Fruit fly (Drosophila melanogaster): ENCODE results near the gene Hmbs.

Gene Hmbs

dm6 chr3L:1319097-1319725 lies 15.5 kb upstream of the Hmbs start:
- TF ChIP-seq CG9705 (GFP tag; optimal IDR thresholded peaks at IDR 0.05) (peak; percentile 86), Mio (GFP tag; optimal IDR thresholded peaks at IDR 0.05) (peak; percentile 77), Sp1 (GFP tag; optimal IDR thresholded peaks at IDR 0.05) (peak; percentile 97), Hr83 (GFP tag; optimal IDR thresholded peaks at IDR 0.05; ENCODE audit: poor library complexity, severe bottlenecking) (peak; percentile 83), woc (GFP tag; optimal IDR thresholded peaks at IDR 0.05) (peak; percentile 97), foxo (GFP tag; optimal IDR thresholded peaks at IDR 0.05) (peak; percentile 93 to 98), lola (GFP tag; optimal IDR thresholded peaks at IDR 0.05) (no peak), fru (GFP tag; optimal IDR thresholded peaks at IDR 0.05) (peak; percentile 98), sage (GFP tag; optimal IDR thresholded peaks at IDR 0.05) (no peak), usp (GFP tag; optimal IDR thresholded peaks at IDR 0.05) (no peak), ey (GFP tag; optimal IDR thresholded peaks at IDR 0.05) (peak; percentile 98), Jra (GFP tag; optimal IDR thresholded peaks at IDR 0.05) (peak; percentile 94), dmrt93B (GFP tag; optimal IDR thresholded peaks at IDR 0.05) (peak; percentile 92), Abd-B (GFP tag; optimal IDR thresholded peaks at IDR 0.05) (no peak), psq (GFP tag; optimal IDR thresholded peaks at IDR 0.05) (peak; percentile 96), tai (GFP tag; optimal IDR thresholded peaks at IDR 0.05) (no peak), N (GFP tag; optimal IDR thresholded peaks at IDR 0.05) (no peak), sv (GFP tag; optimal IDR thresholded peaks at IDR 0.05) (peak; percentile 49), h (GFP tag; optimal IDR thresholded peaks at IDR 0.05) (peak; percentile 98), GATAd (GFP tag; optimal IDR thresholded peaks at IDR 0.05) (peak; percentile 76), OdsH (GFP tag; optimal IDR thresholded peaks at IDR 0.05) (peak; percentile 97), brk (GFP tag; optimal IDR thresholded peaks at IDR 0.05) (no peak), Dfd (GFP tag; optimal IDR thresholded peaks at IDR 0.05) (no peak), Hnf4 (GFP tag; optimal IDR thresholded peaks at IDR 0.05) (peak; percentile 97), pan (optimal IDR thresholded peaks at IDR 0.05) (no peak), Rel (GFP tag; optimal IDR thresholded peaks at IDR 0.05) (peak; percentile 95), Rel (tag; optimal IDR thresholded peaks at IDR 0.05) (peak; percentile 79), dsf (GFP tag; optimal IDR thresholded peaks at IDR 0.05; ENCODE audit: borderline replicate concordance) (peak; percentile 88), Vsx2 (GFP tag; optimal IDR thresholded peaks at IDR 0.05; ENCODE audit: partially characterized antibody) (no peak), CG32264 (GFP tag; optimal IDR thresholded peaks at IDR 0.05) (peak; percentile 94), Hr78 (GFP tag; optimal IDR thresholded peaks at IDR 0.05) (no peak), rgr (GFP tag; optimal IDR thresholded peaks at IDR 0.05) (peak; percentile 97), Dif (GFP tag; optimal IDR thresholded peaks at IDR 0.05; ENCODE audit: partially characterized antibody) (peak; percentile 38), br (GFP tag; optimal IDR thresholded peaks at IDR 0.05) (peak; percentile 98), HLH106 (tag; optimal IDR thresholded peaks at IDR 0.05) (peak; percentile 96)

dm6 chr3L:1320230-1320930 lies 14.3 kb upstream of the Hmbs start:
- TF ChIP-seq pan (optimal IDR thresholded peaks at IDR 0.05) (no peak), sv (GFP tag; optimal IDR thresholded peaks at IDR 0.05) (no peak), Hr83 (GFP tag; optimal IDR thresholded peaks at IDR 0.05; ENCODE audit: poor library complexity, severe bottlenecking) (no peak), dsf (GFP tag; optimal IDR thresholded peaks at IDR 0.05; ENCODE audit: borderline replicate concordance) (no peak), woc (GFP tag; optimal IDR thresholded peaks at IDR 0.05) (no peak), HLH106 (tag; optimal IDR thresholded peaks at IDR 0.05) (peak; percentile 6), CrebA (GFP tag; optimal IDR thresholded peaks at IDR 0.05; ENCODE audit: borderline replicate concordance) (no peak), Abd-B (GFP tag; optimal IDR thresholded peaks at IDR 0.05) (no peak), rgr (GFP tag; optimal IDR thresholded peaks at IDR 0.05) (peak; percentile 19), Hnf4 (GFP tag; optimal IDR thresholded peaks at IDR 0.05) (no peak), CG9705 (GFP tag; optimal IDR thresholded peaks at IDR 0.05) (no peak), Hr78 (GFP tag; optimal IDR thresholded peaks at IDR 0.05) (peak; percentile 5), Vsx2 (GFP tag; optimal IDR thresholded peaks at IDR 0.05; ENCODE audit: partially characterized antibody) (no peak), foxo (GFP tag; optimal IDR thresholded peaks at IDR 0.05) (peak in 1 of 2 experiments; percentile 55), fru (GFP tag; optimal IDR thresholded peaks at IDR 0.05) (peak; percentile 30), tai (GFP tag; optimal IDR thresholded peaks at IDR 0.05) (no peak), usp (GFP tag; optimal IDR thresholded peaks at IDR 0.05) (no peak), CG32264 (GFP tag; optimal IDR thresholded peaks at IDR 0.05) (no peak), Dif (GFP tag; optimal IDR thresholded peaks at IDR 0.05; ENCODE audit: partially characterized antibody) (no peak), Dfd (GFP tag; optimal IDR thresholded peaks at IDR 0.05) (no peak), Rel (GFP tag; optimal IDR thresholded peaks at IDR 0.05) (no peak), Rel (tag; optimal IDR thresholded peaks at IDR 0.05) (no peak), br (GFP tag; optimal IDR thresholded peaks at IDR 0.05) (peak; percentile 20), jim (GFP tag; optimal IDR thresholded peaks at IDR 0.05) (no peak), h (GFP tag; optimal IDR thresholded peaks at IDR 0.05) (peak; percentile 39), lola (GFP tag; optimal IDR thresholded peaks at IDR 0.05) (no peak), Jra (GFP tag; optimal IDR thresholded peaks at IDR 0.05) (no peak), dmrt93B (GFP tag; optimal IDR thresholded peaks at IDR 0.05) (no peak), dl (GFP tag; optimal IDR thresholded peaks at IDR 0.05; ENCODE audit: insufficient read depth in 1 of 2, partially characterized antibody in 2 of 2) (no peak), GATAd (GFP tag; optimal IDR thresholded peaks at IDR 0.05) (no peak), brk (GFP tag; optimal IDR thresholded peaks at IDR 0.05) (no peak), Myc (optimal IDR thresholded peaks at IDR 0.05) (no peak), N (GFP tag; optimal IDR thresholded peaks at IDR 0.05) (no peak), psq (GFP tag; optimal IDR thresholded peaks at IDR 0.05) (no peak), Sp1 (GFP tag; optimal IDR thresholded peaks at IDR 0.05) (no peak), ey (GFP tag; optimal IDR thresholded peaks at IDR 0.05) (peak; percentile 52), sage (GFP tag; optimal IDR thresholded peaks at IDR 0.05) (no peak), Mio (GFP tag; optimal IDR thresholded peaks at IDR 0.05) (no peak), OdsH (GFP tag; optimal IDR thresholded peaks at IDR 0.05) (no peak)

Measured in whole organism, wandering third instar larva.